Worm (Caenorhabditis elegans) whole organism, midembryonic: ENCODE data around the gene fbxb-15.

ENCODE experiments used
- tab-1 ChIP-seq: fragments of 200-800 bp; sonication (Bioruptor generic); IDR thresholded peaks from 2 replicates; pipeline ENCODE4 v1.3.6; 2022; ENCODE audit warnings: missing genetic modification characterization, missing compliant biosample characterization
- ztf-29 ChIP-seq: fragments of 200-800 bp; sonication (Bioruptor generic); IDR thresholded peaks from 2 replicates; pipeline ENCODE4 v1.3.6; 2022; ENCODE audit warnings: missing genetic modification reagents, missing genetic modification characterization, missing compliant biosample characterization

ce11 chrII:1625666-1626065, 27.6 kb downstream of the fbxb-15 start, which contains the start of gene C08E3.14:
- TF ChIP-seq ztf-29 (GFP tag; lab: Robert Waterston, UW) (no peak), tab-1 (GFP tag; lab: Robert Waterston, UW) (no peak)
